Worm (Caenorhabditis elegans): ENCODE measurements around the gene sdz-12.
"Not testable (repeated sequence)": the region's sequence is repeated elsewhere in the genome, so short reads cannot be mapped to it uniquely, and the experiment has no call there.

sdz-12 gene

DNA sequence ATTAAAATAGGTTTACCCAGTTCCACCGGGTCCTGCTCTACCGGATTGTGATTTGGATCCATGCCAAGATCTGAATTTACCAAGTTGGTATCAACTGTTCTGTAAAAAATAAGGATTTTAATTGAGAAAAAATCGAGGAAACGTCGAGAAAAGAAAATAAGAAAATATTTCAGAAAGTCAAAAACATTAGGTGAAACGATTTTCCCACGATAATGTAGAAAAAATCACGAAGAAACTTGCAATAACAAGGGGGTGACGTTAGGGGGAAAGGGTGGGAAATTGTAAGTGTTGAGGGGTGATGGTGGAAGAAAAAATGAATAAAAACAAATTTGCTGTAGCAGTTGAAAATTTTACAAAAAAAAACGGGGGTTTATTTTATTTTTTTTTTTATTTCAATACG, 41.5 kb upstream of the sdz-12 start, which contains the start of gene T24E12.10:
Gene T24E12.10 (minus strand): TSS at position 101 of the 400 bp plus-strand sequence.
- no peak for TF ChIP-seq hlh-1 (tag; optimal IDR thresholded peaks at IDR 0.05)
- TF ChIP-seq snpc-4 (tag; optimal IDR thresholded peaks at IDR 0.05) = no peak
- TF ChIP-seq flh-1 (GFP tag; optimal IDR thresholded peaks at IDR 0.05) = no peak
- TF ChIP-seq lin-32 (GFP tag; optimal IDR thresholded peaks at IDR 0.05) = no peak
- no peak for TF ChIP-seq unc-120 (tag; optimal IDR thresholded peaks at IDR 0.05; ENCODE audit: poor library complexity, severe bottlenecking)
- no peak for TF ChIP-seq nhr-2 (tag; optimal IDR thresholded peaks at IDR 0.05)
- no peak for TF ChIP-seq tbx-8 (GFP tag; optimal IDR thresholded peaks at IDR 0.05)
- TF ChIP-seq blmp-1 (tag; optimal IDR thresholded peaks at IDR 0.05) = no peak
- no peak for TF ChIP-seq sptf-1 (tag; optimal IDR thresholded peaks at IDR 0.05)
- no peak for TF ChIP-seq lin-13 (tag; optimal IDR thresholded peaks at IDR 0.05)
- no peak for TF ChIP-seq mls-2 (tag; optimal IDR thresholded peaks at IDR 0.05)
- TF ChIP-seq M03D4.4 (tag; optimal IDR thresholded peaks at IDR 0.05) = no peak
- TF ChIP-seq unc-62 (GFP tag; optimal IDR thresholded peaks at IDR 0.05) = no peak
- TF ChIP-seq ceh-83 (GFP tag; optimal IDR thresholded peaks at IDR 0.05) = no peak

ce11 chrII:3771640-3772039, 40.0 kb upstream of the sdz-12 start:
- TF ChIP-seq nhr-28 (tag; optimal IDR thresholded peaks at IDR 0.05) (no peak), drap-1 (GFP tag; optimal IDR thresholded peaks at IDR 0.05) (no peak), elt-1 (tag; optimal IDR thresholded peaks at IDR 0.05; ENCODE audit: borderline replicate concordance, insufficient read depth) (no peak), ces-1 (GFP tag; optimal IDR thresholded peaks at IDR 0.05) (no peak), sptf-1 (tag; optimal IDR thresholded peaks at IDR 0.05) (no peak), unc-120 (tag; optimal IDR thresholded peaks at IDR 0.05; ENCODE audit: poor library complexity, severe bottlenecking) (no peak), blmp-1 (tag; optimal IDR thresholded peaks at IDR 0.05) (no peak), flh-1 (GFP tag; optimal IDR thresholded peaks at IDR 0.05) (no peak), ceh-39 (tag; optimal IDR thresholded peaks at IDR 0.05) (no peak), nhr-2 (tag; optimal IDR thresholded peaks at IDR 0.05) (no peak), tbx-8 (GFP tag; optimal IDR thresholded peaks at IDR 0.05) (no peak)

DNA sequence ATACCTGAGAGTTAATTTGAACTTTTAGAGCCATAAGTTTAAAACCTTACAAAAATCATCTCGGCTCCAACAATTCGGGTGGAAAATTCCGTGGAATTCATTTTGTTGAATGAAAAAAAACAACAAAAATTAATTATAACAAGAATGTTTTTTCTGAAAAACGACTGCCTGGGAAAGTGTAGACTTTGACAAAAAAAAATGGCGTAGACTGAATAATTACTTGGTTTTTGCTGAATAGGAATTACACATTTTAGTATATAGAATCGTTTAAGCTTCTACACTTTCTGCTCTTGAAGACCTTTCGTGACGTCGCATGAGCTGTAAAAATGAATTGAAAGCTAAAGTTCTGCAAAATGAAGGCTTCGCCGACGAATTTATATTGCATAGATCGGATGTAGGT, 32.9 kb upstream of the sdz-12 start, which contains the start of gene srx-112:
Gene srx-112 (minus strand): TSS at position 101 of the 400 bp plus-strand sequence.
- TF ChIP-seq elt-3 (tag; optimal IDR thresholded peaks at IDR 0.05) (no peak), nhr-76 (tag; optimal IDR thresholded peaks at IDR 0.05) (no peak), mls-2 (tag; optimal IDR thresholded peaks at IDR 0.05) (no peak), lin-13 (tag; optimal IDR thresholded peaks at IDR 0.05) (no peak), M03D4.4 (tag; optimal IDR thresholded peaks at IDR 0.05) (no peak), lin-32 (GFP tag; optimal IDR thresholded peaks at IDR 0.05) (no peak), elt-1 (tag; optimal IDR thresholded peaks at IDR 0.05; ENCODE audit: borderline replicate concordance, insufficient read depth) (no peak), zip-8 (tag; optimal IDR thresholded peaks at IDR 0.05) (no peak), ham-2 (GFP tag; optimal IDR thresholded peaks at IDR 0.05) (no peak), nhr-237 (tag; optimal IDR thresholded peaks at IDR 0.05) (no peak), drap-1 (GFP tag; optimal IDR thresholded peaks at IDR 0.05) (no peak), unc-39 (tag; optimal IDR thresholded peaks at IDR 0.05) (no peak), blmp-1 (tag; optimal IDR thresholded peaks at IDR 0.05) (no peak), nhr-28 (tag; optimal IDR thresholded peaks at IDR 0.05) (no peak), unc-120 (tag; optimal IDR thresholded peaks at IDR 0.05; ENCODE audit: poor library complexity, severe bottlenecking) (no peak), sem-2 (GFP tag; optimal IDR thresholded peaks at IDR 0.05) (no peak), flh-1 (GFP tag; optimal IDR thresholded peaks at IDR 0.05) (no peak), ztf-11 (tag; optimal IDR thresholded peaks at IDR 0.05) (no peak), ceh-43 (GFP tag; optimal IDR thresholded peaks at IDR 0.05) (no peak), bed-3 (GFP tag; optimal IDR thresholded peaks at IDR 0.05) (no peak)

- not testable (repeated sequence) for TF ChIP-seq ceh-83, drap-1, tbx-8 (GFP tag; optimal IDR thresholded peaks at IDR 0.05)
These were observed 30.0 kb upstream of the sdz-12 start, which contains the start of gene T24E12.6 for ce11 chrII:3761599-3761998. Gene T24E12.6 (minus strand): TSS chrII:3761699.

DNA sequence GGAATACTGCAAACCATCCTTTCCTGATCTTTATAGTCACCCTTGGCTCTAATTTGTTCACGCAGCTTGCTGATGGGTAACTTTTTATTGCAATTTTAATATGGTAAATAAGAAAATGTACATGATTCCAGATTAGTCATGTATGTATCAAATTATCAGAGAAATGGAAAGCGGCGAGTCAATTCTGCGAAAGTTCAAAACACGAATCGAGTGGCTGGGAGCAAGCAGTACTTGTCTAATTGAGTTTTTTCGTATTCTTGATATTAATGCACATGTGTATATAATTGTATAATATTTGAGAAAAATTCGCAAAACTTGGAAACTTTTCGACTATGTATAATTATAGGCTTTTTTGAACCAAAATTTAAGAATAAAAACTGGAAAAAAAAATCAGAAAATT, 27.4 kb upstream of the sdz-12 start, which contains the start of gene T24E12.12:
Gene T24E12.12 (plus strand): TSS at position 281 of the 400 bp plus-strand sequence.
- no peak for TF ChIP-seq mls-2 (tag; optimal IDR thresholded peaks at IDR 0.05)
- TF ChIP-seq mep-1 (tag; optimal IDR thresholded peaks at IDR 0.05) = no peak
- no peak for TF ChIP-seq nhr-28 (tag; optimal IDR thresholded peaks at IDR 0.05)
- TF ChIP-seq snpc-4 (tag; optimal IDR thresholded peaks at IDR 0.05) = no peak
- TF ChIP-seq unc-120 (tag; optimal IDR thresholded peaks at IDR 0.05; ENCODE audit: poor library complexity, severe bottlenecking) = no peak
- TF ChIP-seq tbx-8 (GFP tag; optimal IDR thresholded peaks at IDR 0.05) = no peak
- no peak for TF ChIP-seq ztf-11 (tag; optimal IDR thresholded peaks at IDR 0.05)
